Fruit fly (Drosophila melanogaster) whole organism: ENCODE measurements around the gene Patsas.

Source experiments
- CG8478 ChIP-seq: fragments of >200 bp; optimal IDR thresholded peaks from 2 replicates; lab custom pipeline; 2018; ENCODE audit warnings: inconsistent platforms
- Dll ChIP-seq: fragments of >200 bp; optimal IDR thresholded peaks from 2 replicates; lab custom pipeline; 2017
- EcR ChIP-seq, 2 experiments: fragments of >200 bp; optimal IDR thresholded peaks; 2 replicates each; lab custom pipeline; 2017; ENCODE audit warnings: missing biosample characterization in 2 of 2, missing genetic modification characterization in 2 of 2, missing genetic modification reagents in 2 of 2
- pan ChIP-seq: fragments of >200 bp; optimal IDR thresholded peaks from 2 replicates; lab custom pipeline; 2017
- psq ChIP-seq: fragments of >200 bp; optimal IDR thresholded peaks from 2 replicates; lab custom pipeline; 2017
- usp ChIP-seq: fragments of >200 bp; optimal IDR thresholded peaks from 2 replicates; lab custom pipeline; 2017; ENCODE audit warnings: missing biosample characterization, missing genetic modification characterization, mixed read lengths

Gene Patsas

dm6 chr2L:12108779-12109564, 5.9 kb upstream of the Patsas start, which contains the start of the genes Rab6 and Phae1:
Gene Rab6 (minus strand): TSS chr2L:12109116.
Gene Phae1 (plus strand): TSS chr2L:12109417.
- TF ChIP-seq usp, result no peak
- no peak for TF ChIP-seq EcR (GFP tag; optimal IDR thresholded peaks at IDR 0.05; lab: Kevin White, UChicago)
- no peak for TF ChIP-seq CG8478 (lab: Kevin White, UChicago)
- no peak for TF ChIP-seq psq (lab: Kevin White, UChicago)
- TF ChIP-seq pan, result no peak
- peak; percentile 68 for TF ChIP-seq Dll (lab: Kevin White, UChicago)

dm6 chr2L:12107087-12107486, 4.0 kb upstream of the Patsas start:
- TF ChIP-seq Dll (lab: Kevin White, UChicago), result no peak
- no peak for TF ChIP-seq pan
- no peak for TF ChIP-seq EcR (GFP tag; optimal IDR thresholded peaks at IDR 0.05; lab: Kevin White, UChicago)
- no peak for TF ChIP-seq psq (lab: Kevin White, UChicago)
- no peak for TF ChIP-seq CG8478 (lab: Kevin White, UChicago)
- no peak for TF ChIP-seq usp

- TF ChIP-seq Dll (lab: Kevin White, UChicago) (no peak), psq (lab: Kevin White, UChicago) (no peak), pan (no peak), CG8478 (lab: Kevin White, UChicago) (no peak), EcR (GFP tag; optimal IDR thresholded peaks at IDR 0.05; lab: Kevin White, UChicago) (no peak), usp (no peak)
Observed at dm6 chr2L:12097698-12098097, 5.4 kb downstream of the Patsas start, which contains the start of gene Ced-12. Gene Ced-12 (plus strand): TSS chr2L:12097838.

- TF ChIP-seq usp (no peak), EcR (GFP tag; optimal IDR thresholded peaks at IDR 0.05; lab: Kevin White, UChicago) (no peak), Dll (lab: Kevin White, UChicago) (no peak), pan (no peak), CG8478 (lab: Kevin White, UChicago) (no peak), psq (lab: Kevin White, UChicago) (no peak)
Observed at dm6 chr2L:12096396-12096813, 6.7 kb downstream of the Patsas start, which contains the start of the genes CG6712 and Mt2. Gene CG6712 (minus strand): TSS chr2L:12096511. Gene Mt2 (plus strand): TSS chr2L:12096525.

dm6 chr2L:12093652-12094051, 9.4 kb downstream of the Patsas start:
- TF ChIP-seq usp, result no peak
- no peak for TF ChIP-seq pan
- TF ChIP-seq psq (lab: Kevin White, UChicago), result no peak
- no peak for TF ChIP-seq Dll (lab: Kevin White, UChicago)
- TF ChIP-seq EcR (GFP tag; optimal IDR thresholded peaks at IDR 0.05; lab: Kevin White, UChicago), result no peak

dm6 chr2L:12092719-12093118, 10.4 kb downstream of the Patsas start:
- no peak for TF ChIP-seq EcR (GFP tag; optimal IDR thresholded peaks at IDR 0.05; lab: Kevin White, UChicago)
- TF ChIP-seq usp, result no peak

- no peak for TF ChIP-seq Dll (lab: Kevin White, UChicago)
- TF ChIP-seq EcR (GFP tag; optimal IDR thresholded peaks at IDR 0.05; lab: Kevin White, UChicago), result no peak
- TF ChIP-seq psq (lab: Kevin White, UChicago), result no peak
- TF ChIP-seq usp, result no peak
- no peak for TF ChIP-seq pan
- TF ChIP-seq CG8478 (lab: Kevin White, UChicago), result no peak
Observed at dm6 chr2L:12092041-12092440, 11.0 kb downstream of the Patsas start.

dm6 chr2L:12091522-12091921, 11.6 kb downstream of the Patsas start, which contains the start of gene Pex19:
Gene Pex19 (plus strand): TSS chr2L:12091822.
- TF ChIP-seq EcR (GFP tag; optimal IDR thresholded peaks at IDR 0.05; lab: Kevin White, UChicago) (no peak), Dll (lab: Kevin White, UChicago) (no peak), CG8478 (lab: Kevin White, UChicago) (no peak), psq (lab: Kevin White, UChicago) (no peak), usp (no peak), pan (no peak)

dm6 chr2L:12089145-12089544, 13.9 kb downstream of the Patsas start:
- no peak for TF ChIP-seq CG8478 (lab: Kevin White, UChicago)
- no peak for TF ChIP-seq pan
- no peak for TF ChIP-seq usp
- no peak for TF ChIP-seq psq (lab: Kevin White, UChicago)
- no peak for TF ChIP-seq Dll (lab: Kevin White, UChicago)
- no peak for TF ChIP-seq EcR (GFP tag; optimal IDR thresholded peaks at IDR 0.05; lab: Kevin White, UChicago)

dm6 chr2L:12087442-12087841, 15.6 kb downstream of the Patsas start:
- no peak for TF ChIP-seq usp
- TF ChIP-seq CG8478 (lab: Kevin White, UChicago), result no peak
- TF ChIP-seq pan, result no peak

dm6 chr2L:12085619-12086171, 17.4 kb downstream of the Patsas start, which contains the start of gene prd:
Gene prd (minus strand): TSS chr2L:12085827.
- TF ChIP-seq EcR (GFP tag; optimal IDR thresholded peaks at IDR 0.05; lab: Kevin White, UChicago), result no peak
- TF ChIP-seq usp, result no peak
- TF ChIP-seq CG8478 (lab: Kevin White, UChicago), result no peak
- no peak for TF ChIP-seq Dll (lab: Kevin White, UChicago)
- TF ChIP-seq psq (lab: Kevin White, UChicago), result no peak
- no peak for TF ChIP-seq pan

dm6 chr2L:12085010-12085409, 18.1 kb downstream of the Patsas start:
- no peak for TF ChIP-seq CG8478 (lab: Kevin White, UChicago)
- TF ChIP-seq usp, result no peak
